Fruit fly (Drosophila melanogaster): Measurements from ENCODE around the gene Hydr2.

The Hydr2 gene

dm6 chr2L:3128335-3128734 lies 35.1 kb upstream of the Hydr2 start, which contains the start of gene CG15403:
Gene CG15403 (plus strand): TSS chr2L:3128635.
- TF ChIP-seq h (GFP tag; optimal IDR thresholded peaks at IDR 0.05) = no peak
- no peak for TF ChIP-seq psq (GFP tag; optimal IDR thresholded peaks at IDR 0.05)
- TF ChIP-seq Jra (GFP tag; optimal IDR thresholded peaks at IDR 0.05) = no peak
- TF ChIP-seq Rel (GFP tag; optimal IDR thresholded peaks at IDR 0.05) = no peak
- TF ChIP-seq Rel (tag; optimal IDR thresholded peaks at IDR 0.05) = no peak
- TF ChIP-seq usp (GFP tag; optimal IDR thresholded peaks at IDR 0.05) = no peak
- TF ChIP-seq Vsx2 (GFP tag; optimal IDR thresholded peaks at IDR 0.05; ENCODE audit: partially characterized antibody) = no peak
- TF ChIP-seq rgr (GFP tag; optimal IDR thresholded peaks at IDR 0.05) = no peak

dm6 chr2L:3130417-3130816 lies 33.0 kb upstream of the Hydr2 start:
- TF ChIP-seq Mio (GFP tag; optimal IDR thresholded peaks at IDR 0.05) (no peak), fru (GFP tag; optimal IDR thresholded peaks at IDR 0.05) (no peak), Myc (optimal IDR thresholded peaks at IDR 0.05) (no peak), GATAd (GFP tag; optimal IDR thresholded peaks at IDR 0.05) (no peak), jim (GFP tag; optimal IDR thresholded peaks at IDR 0.05) (no peak), CG32264 (GFP tag; optimal IDR thresholded peaks at IDR 0.05) (no peak), Abd-B (GFP tag; optimal IDR thresholded peaks at IDR 0.05) (no peak), dsf (GFP tag; optimal IDR thresholded peaks at IDR 0.05; ENCODE audit: borderline replicate concordance) (no peak)

- TF ChIP-seq sv (GFP tag; optimal IDR thresholded peaks at IDR 0.05) = no peak
- no peak for TF ChIP-seq ey (GFP tag; optimal IDR thresholded peaks at IDR 0.05)
- no peak for TF ChIP-seq Sp1 (GFP tag; optimal IDR thresholded peaks at IDR 0.05)
- peak; percentile 44 for TF ChIP-seq Abd-B (GFP tag; optimal IDR thresholded peaks at IDR 0.05)
- TF ChIP-seq Mio (GFP tag; optimal IDR thresholded peaks at IDR 0.05) = no peak
- no peak for TF ChIP-seq fru (GFP tag; optimal IDR thresholded peaks at IDR 0.05)
- TF ChIP-seq Vsx2 (GFP tag; optimal IDR thresholded peaks at IDR 0.05; ENCODE audit: partially characterized antibody) = peak; percentile 36
- TF ChIP-seq Hr83 (GFP tag; optimal IDR thresholded peaks at IDR 0.05; ENCODE audit: poor library complexity, severe bottlenecking) = no peak
- peak; percentile 75 for TF ChIP-seq Myc (optimal IDR thresholded peaks at IDR 0.05)
- no peak for TF ChIP-seq dl (GFP tag; optimal IDR thresholded peaks at IDR 0.05; ENCODE audit: insufficient read depth in 1 of 2, partially characterized antibody in 2 of 2)
- TF ChIP-seq CrebA (GFP tag; optimal IDR thresholded peaks at IDR 0.05; ENCODE audit: borderline replicate concordance) = no peak
- no peak for TF ChIP-seq dmrt93B (GFP tag; optimal IDR thresholded peaks at IDR 0.05)
- no peak for TF ChIP-seq rgr (GFP tag; optimal IDR thresholded peaks at IDR 0.05)
- TF ChIP-seq brk (GFP tag; optimal IDR thresholded peaks at IDR 0.05) = no peak
- no peak for TF ChIP-seq sage (GFP tag; optimal IDR thresholded peaks at IDR 0.05)
- no peak for TF ChIP-seq pan (optimal IDR thresholded peaks at IDR 0.05)
- TF ChIP-seq HLH106 (tag; optimal IDR thresholded peaks at IDR 0.05) = no peak
- TF ChIP-seq CG9705 (GFP tag; optimal IDR thresholded peaks at IDR 0.05) = no peak
- no peak for TF ChIP-seq CG32264 (GFP tag; optimal IDR thresholded peaks at IDR 0.05)
- no peak for TF ChIP-seq Hnf4 (GFP tag; optimal IDR thresholded peaks at IDR 0.05)
- TF ChIP-seq Rel (GFP tag; optimal IDR thresholded peaks at IDR 0.05) = no peak
- TF ChIP-seq Rel (tag; optimal IDR thresholded peaks at IDR 0.05) = no peak
- TF ChIP-seq N (GFP tag; optimal IDR thresholded peaks at IDR 0.05) = peak; percentile 83
These were observed 31.8 kb upstream of the Hydr2 start for dm6 chr2L:3131641-3132040.

dm6 chr2L:3143908-3144307 lies 19.5 kb upstream of the Hydr2 start:
- TF ChIP-seq tai (GFP tag; optimal IDR thresholded peaks at IDR 0.05) (no peak), CG32264 (GFP tag; optimal IDR thresholded peaks at IDR 0.05) (no peak), sage (GFP tag; optimal IDR thresholded peaks at IDR 0.05) (no peak), foxo (GFP tag; optimal IDR thresholded peaks at IDR 0.05) (no peak), Jra (GFP tag; optimal IDR thresholded peaks at IDR 0.05) (no peak), dl (GFP tag; optimal IDR thresholded peaks at IDR 0.05; ENCODE audit: insufficient read depth in 1 of 2, partially characterized antibody in 2 of 2) (no peak), OdsH (GFP tag; optimal IDR thresholded peaks at IDR 0.05) (no peak), fru (GFP tag; optimal IDR thresholded peaks at IDR 0.05) (no peak), HLH106 (tag; optimal IDR thresholded peaks at IDR 0.05) (no peak), usp (GFP tag; optimal IDR thresholded peaks at IDR 0.05) (no peak), Dfd (GFP tag; optimal IDR thresholded peaks at IDR 0.05) (no peak), Abd-B (GFP tag; optimal IDR thresholded peaks at IDR 0.05) (no peak), CrebA (GFP tag; optimal IDR thresholded peaks at IDR 0.05; ENCODE audit: borderline replicate concordance) (no peak)
